Worm (Caenorhabditis elegans): ENCODE data around the gene ugt-12.

ugt-12 gene

DNA sequence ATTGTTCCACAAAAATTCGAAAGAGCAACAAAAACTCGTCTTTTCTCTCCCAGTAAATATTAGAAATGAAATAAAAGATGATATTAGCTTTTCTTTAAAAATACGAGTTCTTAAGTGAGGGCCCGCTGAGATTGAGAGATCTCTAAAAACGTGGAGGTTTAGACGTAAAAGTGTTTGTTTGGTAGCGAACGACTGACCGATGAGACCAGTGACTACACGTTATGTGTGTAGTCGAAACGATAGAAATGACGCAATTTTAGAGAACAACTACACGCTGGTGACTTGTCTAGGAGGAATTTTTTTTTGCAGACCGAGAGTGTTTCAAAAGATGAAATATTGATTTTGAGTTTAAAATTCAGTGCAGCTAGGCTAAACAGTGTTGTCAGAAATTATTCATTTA lies 26.7 kb downstream of the ugt-12 start, which contains the start of gene C37H5.13:
Gene C37H5.13 (minus strand): TSS at position 229 of the 400 bp plus-strand sequence.
- TF ChIP-seq zfp-3 (GFP tag; conservative IDR thresholded peaks at IDR 0.05): no peak
- TF ChIP-seq ceh-28 (tag; optimal IDR thresholded peaks at IDR 0.05): no peak
- no peak for TF ChIP-seq R02D3.7 (tag; optimal IDR thresholded peaks at IDR 0.05)
- TF ChIP-seq F10B5.3 (tag; optimal IDR thresholded peaks at IDR 0.05): no peak
- TF ChIP-seq ceh-32 (tag; optimal IDR thresholded peaks at IDR 0.05; ENCODE audit: poor library complexity): no peak
- no peak for TF ChIP-seq nhr-102 (tag; optimal IDR thresholded peaks at IDR 0.05)
- no peak for TF ChIP-seq lin-15B (tag; optimal IDR thresholded peaks at IDR 0.05)
- TF ChIP-seq unc-39 (tag; optimal IDR thresholded peaks at IDR 0.05): no peak
- TF ChIP-seq lim-7 (GFP tag; IDR thresholded peaks at IDR 0.05): no peak
- TF ChIP-seq ceh-62 (tag; optimal IDR thresholded peaks at IDR 0.05): no peak
- no peak for TF ChIP-seq nhr-6 (tag; optimal IDR thresholded peaks at IDR 0.05)
- TF ChIP-seq daf-8 (GFP tag; IDR thresholded peaks at IDR 0.05): no peak
- no peak for TF ChIP-seq Y105C5A.15 (GFP tag; IDR thresholded peaks at IDR 0.05)
- peak; percentile 45 for TF ChIP-seq dve-1 (tag; optimal IDR thresholded peaks at IDR 0.05; ENCODE audit: insufficient read depth)
- no peak for TF ChIP-seq tra-1 (GFP tag; IDR thresholded peaks at IDR 0.05)
- no peak for TF ChIP-seq nhr-77 (tag; optimal IDR thresholded peaks at IDR 0.05)
- TF ChIP-seq madf-9 (GFP tag; conservative IDR thresholded peaks at IDR 0.05): no peak
- TF ChIP-seq ama-1 (optimal IDR thresholded peaks at IDR 0.05): no peak
- TF ChIP-seq snpc-4 (tag; optimal IDR thresholded peaks at IDR 0.05): no peak
- TF ChIP-seq nhr-25 (tag; optimal IDR thresholded peaks at IDR 0.05; ENCODE audit: borderline replicate concordance, insufficient read depth): no peak
- no peak for TF ChIP-seq T20F7.1 (GFP tag; optimal IDR thresholded peaks at IDR 0.05)
- TF ChIP-seq dmd-6 (GFP tag; IDR thresholded peaks at IDR 0.05): no peak; the same call in 1 of the 2 replicates
- no peak for TF ChIP-seq spr-3 (GFP tag; optimal IDR thresholded peaks at IDR 0.05)
- no peak for TF ChIP-seq pqm-1 (tag; optimal IDR thresholded peaks at IDR 0.05)
- TF ChIP-seq aha-1 (tag): no peak
- no peak for TF ChIP-seq skn-1 (tag; optimal IDR thresholded peaks at IDR 0.05)
- no peak for TF ChIP-seq pha-4 (GFP tag; IDR thresholded peaks at IDR 0.05)
- TF ChIP-seq pha-4 (tag; optimal IDR thresholded peaks at IDR 0.05): no peak
- TF ChIP-seq lin-29 (GFP tag; IDR thresholded peaks at IDR 0.05): no peak
- no peak for TF ChIP-seq lin-39 (tag; optimal IDR thresholded peaks at IDR 0.05)
- no peak for TF ChIP-seq tag-97 (GFP tag; IDR thresholded peaks at IDR 0.05)
- no peak for TF ChIP-seq dmd-8 (GFP tag; IDR thresholded peaks at IDR 0.05)
- no peak for TF ChIP-seq arid-1 (GFP tag; conservative IDR thresholded peaks at IDR 0.05)
- peak in 1 of 2 experiments; percentile 2 for TF ChIP-seq hif-1 (tag; optimal IDR thresholded peaks at IDR 0.05)
- TF ChIP-seq hlh-30 (tag; optimal IDR thresholded peaks at IDR 0.05; ENCODE audit: insufficient read depth): peak; percentile 48
- TF ChIP-seq hlh-11 (tag; optimal IDR thresholded peaks at IDR 0.05): no peak
- TF ChIP-seq mdl-1 (tag; optimal IDR thresholded peaks at IDR 0.05): peak in 1 of 2 experiments; percentile 27
- TF ChIP-seq zfp-2 (tag; optimal IDR thresholded peaks at IDR 0.05): no peak
- TF ChIP-seq unc-62 (GFP tag; optimal IDR thresholded peaks at IDR 0.05 in 1 of 2): no peak
- TF ChIP-seq unc-62 (tag; optimal IDR thresholded peaks at IDR 0.05): no peak
- TF ChIP-seq duxl-1 (tag; optimal IDR thresholded peaks at IDR 0.05; ENCODE audit: poor library complexity): no peak
- TF ChIP-seq zip-2 (tag; optimal IDR thresholded peaks at IDR 0.05): no peak
- peak; percentile 11 for TF ChIP-seq nhr-11 (tag; optimal IDR thresholded peaks at IDR 0.05)
- no peak for TF ChIP-seq nhr-42 (GFP tag; IDR thresholded peaks at IDR 0.05)
- TF ChIP-seq Y75B8A.6 (GFP tag; IDR thresholded peaks at IDR 0.05): no peak
- peak; percentile 28 for TF ChIP-seq mep-1 (tag; optimal IDR thresholded peaks at IDR 0.05)
- TF ChIP-seq mes-2 (tag; optimal IDR thresholded peaks at IDR 0.05; ENCODE audit: poor library complexity, severe bottlenecking): no peak
- peak in 1 of 2 experiments; percentile 19 for TF ChIP-seq lsy-2 (tag; optimal IDR thresholded peaks at IDR 0.05)
- TF ChIP-seq ztf-7 (tag; optimal IDR thresholded peaks at IDR 0.05): peak; percentile 56
- TF ChIP-seq nhr-10 (tag; optimal IDR thresholded peaks at IDR 0.05): no peak
- TF ChIP-seq daf-16 (GFP tag; optimal IDR thresholded peaks at IDR 0.05): no peak
- TF ChIP-seq daf-16 (tag; optimal IDR thresholded peaks at IDR 0.05): peak; percentile 42
- TF ChIP-seq D1046.2 (GFP tag; IDR thresholded peaks at IDR 0.05): no peak
